Worm (Caenorhabditis elegans) whole organism, early embryonic: ENCODE measurements around the gene F42A6.1.

Source experiments
- F13C5.2 ChIP-seq: sonication (generic microtip); optimal IDR thresholded peaks from 2 replicates; lab custom pipeline; 2017; ENCODE audit warnings: mild to moderate bottlenecking, missing genetic modification characterization, inconsistent platforms, missing compliant biosample characterization
- ama-1 ChIP-seq: fragments of 150-350 bp; optimal IDR thresholded peaks from 2 replicates; lab custom pipeline; 2014
- flt-1 ChIP-seq: fragments of 200-800 bp; sonication (Bioruptor generic); IDR thresholded peaks from 2 replicates; pipeline ENCODE4 v1.3.6; 2022; ENCODE audit warnings: missing genetic modification characterization, missing compliant biosample characterization
- hmg-4 ChIP-seq: fragments of 200-800 bp; sonication (Bioruptor generic); optimal IDR thresholded peaks from 2 replicates; lab custom pipeline; 2018; ENCODE audit warnings: mild to moderate bottlenecking, missing genetic modification characterization, missing compliant biosample characterization
- hnd-1 ChIP-seq: sonication (generic microtip); optimal IDR thresholded peaks from 2 replicates; lab custom pipeline; 2016; ENCODE audit warnings: missing genetic modification characterization, missing compliant biosample characterization
- sea-1 ChIP-seq: fragments of 200-800 bp; sonication (Bioruptor generic); conservative IDR thresholded peaks from 2 replicates; pipeline ENCODE4 v1.3.6; 2022; ENCODE audit warnings: missing genetic modification characterization, missing compliant biosample characterization

DNA sequence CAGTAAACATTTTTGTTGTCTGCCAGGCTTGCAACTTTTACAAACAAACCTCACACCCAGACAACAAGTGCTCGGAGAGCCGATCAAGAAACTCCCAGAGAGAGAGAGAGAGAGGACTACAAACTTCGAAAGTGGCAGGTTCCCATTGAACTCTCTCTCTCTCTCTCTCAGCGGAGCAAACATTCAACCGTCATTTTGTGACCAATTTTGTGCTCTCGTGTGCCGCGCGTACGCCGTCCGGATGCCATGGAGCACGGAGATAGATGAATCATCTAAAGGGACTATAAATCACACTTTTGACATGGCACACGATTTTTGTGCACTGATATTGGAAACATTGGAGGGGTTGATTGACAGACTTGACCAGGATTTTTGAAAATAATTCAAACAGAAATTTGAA is 46.0 kb upstream of the F42A6.1 start:
- TF ChIP-seq hnd-1 (tag; lab: Kevin White, UChicago) (no peak), ama-1 (lab: Kevin White, UChicago) (no peak), flt-1 (GFP tag; lab: Robert Waterston, UW) (no peak), F13C5.2 (no peak), sea-1 (GFP tag; lab: Robert Waterston, UW) (no peak), hmg-4 (GFP tag; lab: Kevin White, UChicago) (no peak)
